Fruit fly (Drosophila melanogaster): ENCODE measurements around the gene CG32645.

dm6 chrX:13131063-13131773 is 7.8 kb upstream of the CG32645 start:
- peak; percentile 97 for TF ChIP-seq Clk (GFP tag; optimal IDR thresholded peaks at IDR 0.05)
- peak; percentile 98 for TF ChIP-seq Crg-1 (GFP tag; optimal IDR thresholded peaks at IDR 0.05)
- peak; percentile 99 for TF ChIP-seq CG1620 (GFP tag; optimal IDR thresholded peaks at IDR 0.05)
- no peak for TF ChIP-seq kay (GFP tag; ENCODE audit: borderline replicate concordance)

Measured in whole organism, adult.